Worm (Caenorhabditis elegans) whole organism, L4/young adult: ENCODE measurements around the gene cept-2.

Experiments
- W03F9.2 ChIP-seq: fragments of 150-350 bp; optimal IDR thresholded peaks from 2 replicates; lab custom pipeline; 2014; ENCODE audit warnings: missing biosample characterization, missing genetic modification characterization
- dao-5 ChIP-seq: sonication (generic microtip); optimal IDR thresholded peaks from 2 replicates; lab custom pipeline; 2016; ENCODE audit warnings: missing genotype, missing genetic modification characterization, moderate library complexity, missing compliant biosample characterization
- him-1 ChIP-seq: sonication (generic microtip); optimal IDR thresholded peaks from 2 replicates; lab custom pipeline; 2016; ENCODE audit warnings: missing genotype, missing genetic modification reagents, missing genetic modification characterization, missing compliant biosample characterization

- TF ChIP-seq him-1 (no peak), W03F9.2 (tag; lab: Kevin White, UChicago) (no peak), dao-5 (tag; lab: Kevin White, UChicago) (no peak)
Measured at ce11 chrV:14333116-14333515, 14.4 kb upstream of the cept-2 start, which contains the start of gene srm-4.
